Worm (Caenorhabditis elegans) whole organism, young adult: ENCODE results near the gene sad-1.

ENCODE experiments used
- B0019.2 ChIP-seq: fragments of 200-800 bp; sonication (Bioruptor generic); conservative IDR thresholded peaks from 2 replicates; pipeline ENCODE4 v1.3.6; 2022; ENCODE audit warnings: missing genetic modification reagents, missing genetic modification characterization, missing compliant biosample characterization
- D2030.7 ChIP-seq: fragments of 200-800 bp; sonication (Bioruptor generic); IDR thresholded peaks from 2 replicates; pipeline ENCODE4 v1.3.6; 2022; ENCODE audit warnings: missing genetic modification reagents, missing genetic modification characterization, missing compliant biosample characterization
- F23B12.7 ChIP-seq: sonication (generic microtip); optimal IDR thresholded peaks from 2 replicates; lab custom pipeline; 2017; ENCODE audit warnings: missing genetic modification characterization, mild to moderate bottlenecking, missing compliant biosample characterization, antibody characterized with exemption, moderate library complexity; ENCODE audit not compliant: insufficient read depth
- F39B2.1 ChIP-seq: fragments of 200-800 bp; sonication (Bioruptor generic); IDR thresholded peaks from 2 replicates; pipeline ENCODE4 v1.3.6; 2022; ENCODE audit warnings: missing genetic modification reagents, missing genetic modification characterization, missing compliant biosample characterization
- F52B5.7 ChIP-seq: sonication (generic microtip); optimal IDR thresholded peaks from 2 replicates; lab custom pipeline; 2016; ENCODE audit warnings: mild to moderate bottlenecking, missing genetic modification characterization, missing compliant biosample characterization
- F55B11.4 ChIP-seq: sonication (generic microtip); optimal IDR thresholded peaks from 2 replicates; lab custom pipeline; 2016; ENCODE audit warnings: missing compliant biosample characterization, missing genetic modification characterization, borderline replicate concordance; ENCODE audit not compliant: insufficient read depth
- K12H6.12 ChIP-seq: fragments of 200-800 bp; sonication (Bioruptor generic); optimal IDR thresholded peaks from 2 replicates; lab custom pipeline; 2018; ENCODE audit warnings: mild to moderate bottlenecking, missing genetic modification characterization, missing compliant biosample characterization
- T07F8.4 ChIP-seq: sonication (generic microtip); optimal IDR thresholded peaks from 2 replicates; lab custom pipeline; 2016; ENCODE audit warnings: mild to moderate bottlenecking, missing genetic modification characterization, moderate library complexity, missing compliant biosample characterization
- T26A5.8 ChIP-seq: sonication (generic microtip); optimal IDR thresholded peaks from 2 replicates; lab custom pipeline; 2016; ENCODE audit warnings: missing genetic modification characterization, missing compliant biosample characterization
- Y53F4B.3 ChIP-seq: fragments of 200-800 bp; sonication (Bioruptor generic); IDR thresholded peaks from 2 replicates; pipeline ENCODE4 v1.3.6; 2022; ENCODE audit warnings: missing genetic modification reagents, missing genetic modification characterization, missing compliant biosample characterization
- Y53G8AR.9 ChIP-seq: fragments of 200-800 bp; sonication (Bioruptor generic); conservative IDR thresholded peaks from 2 replicates; pipeline ENCODE4 v1.3.6; 2022; ENCODE audit warnings: missing genetic modification reagents, missing genetic modification characterization, missing compliant biosample characterization
- Y56A3A.18 ChIP-seq: fragments of 200-800 bp; sonication (Bioruptor generic); IDR thresholded peaks from 2 replicates; pipeline ENCODE4 v1.3.6; 2022; ENCODE audit warnings: missing genetic modification reagents, missing genetic modification characterization, missing compliant biosample characterization
- Y79H2A.3 ChIP-seq: fragments of 200-800 bp; sonication (Bioruptor generic); conservative IDR thresholded peaks from 2 replicates; pipeline ENCODE4 v1.3.6; 2022; ENCODE audit warnings: missing genetic modification reagents, missing genetic modification characterization, missing compliant biosample characterization
- Y95B8A.8 ChIP-seq: fragments of 200-800 bp; sonication (Bioruptor generic); IDR thresholded peaks from 2 replicates; pipeline ENCODE4 v1.3.6; 2022; ENCODE audit warnings: missing genetic modification reagents, missing genetic modification characterization, missing compliant biosample characterization
- akir-1 ChIP-seq: fragments of 200-800 bp; sonication (Bioruptor generic); optimal IDR thresholded peaks from 2 replicates; lab custom pipeline; 2018; ENCODE audit warnings: mild to moderate bottlenecking, missing genetic modification characterization, moderate library complexity, missing compliant biosample characterization
- atf-7 ChIP-seq: sonication (generic microtip); optimal IDR thresholded peaks from 2 replicates; lab custom pipeline; 2017; ENCODE audit warnings: mild to moderate bottlenecking, missing genetic modification characterization, missing compliant biosample characterization
- attf-3 ChIP-seq: fragments of 200-800 bp; sonication (Bioruptor generic); conservative IDR thresholded peaks from 2 replicates; pipeline ENCODE4 v1.3.6; 2022; ENCODE audit warnings: missing genetic modification reagents, missing genetic modification characterization, missing compliant biosample characterization
- bed-1 ChIP-seq: fragments of 200-800 bp; sonication (Bioruptor generic); IDR thresholded peaks from 2 replicates; pipeline ENCODE4 v1.3.6; 2022; ENCODE audit warnings: missing genetic modification reagents, missing genetic modification characterization, missing compliant biosample characterization
- cebp-1 ChIP-seq, 2 experiments: fragments of 200-800 bp in 1 of 2; sonication (Bioruptor generic) in 1 of 2; sonication (generic microtip) in 1 of 2; IDR thresholded peaks in 1 of 2; optimal IDR thresholded peaks in 1 of 2; 2 replicates each; pipeline versions ENCODE4 v1.3.6 to Lab custom; 2017 to 2022; ENCODE audit warnings: missing compliant biosample characterization in 2 of 2, missing genetic modification characterization in 2 of 2, mild to moderate bottlenecking in 1 of 2, missing genetic modification reagents in 1 of 2, moderate library complexity in 1 of 2
- ceh-100 ChIP-seq: fragments of 200-800 bp; sonication (Bioruptor generic); IDR thresholded peaks from 2 replicates; pipeline ENCODE4 v1.3.6; 2022; ENCODE audit warnings: missing genetic modification reagents, missing genetic modification characterization, missing compliant biosample characterization
- ceh-79 ChIP-seq: sonication (generic microtip); optimal IDR thresholded peaks from 2 replicates; lab custom pipeline; 2017; ENCODE audit warnings: mild to moderate bottlenecking, missing genetic modification characterization, missing compliant biosample characterization
- chd-7 ChIP-seq: sonication (generic microtip); optimal IDR thresholded peaks from 2 replicates; lab custom pipeline; 2016; ENCODE audit warnings: mild to moderate bottlenecking, missing genetic modification characterization, moderate library complexity, missing compliant biosample characterization
- die-1 ChIP-seq: sonication (generic microtip); optimal IDR thresholded peaks from 2 replicates; lab custom pipeline; 2016; ENCODE audit warnings: missing genotype, mild to moderate bottlenecking, missing genetic modification characterization, missing compliant biosample characterization
- dox-1 ChIP-seq: fragments of 200-800 bp; sonication (Bioruptor generic); IDR thresholded peaks from 2 replicates; pipeline ENCODE4 v1.3.6; 2022; ENCODE audit warnings: missing genetic modification reagents, missing genetic modification characterization, missing compliant biosample characterization
- dpff-1 ChIP-seq: sonication (generic microtip); optimal IDR thresholded peaks from 2 replicates; lab custom pipeline; 2017; ENCODE audit warnings: mild to moderate bottlenecking, missing genetic modification characterization, missing compliant biosample characterization
- dpl-1 ChIP-seq: fragments of 150-350 bp; optimal IDR thresholded peaks from 2 replicates; lab custom pipeline; 2014; ENCODE audit warnings: missing biosample characterization, missing genetic modification reagents, missing genetic modification characterization
- fkh-3 ChIP-seq: sonication (generic microtip); optimal IDR thresholded peaks from 2 replicates; lab custom pipeline; 2016; ENCODE audit warnings: mild to moderate bottlenecking, missing genetic modification characterization, missing compliant biosample characterization
- hmg-1.2 ChIP-seq: fragments of 200-800 bp; sonication (Bioruptor generic); IDR thresholded peaks from 2 replicates; pipeline ENCODE4 v1.3.6; 2022; ENCODE audit warnings: missing genetic modification reagents, missing genetic modification characterization, missing compliant biosample characterization
- hrde-1 ChIP-seq: sonication (generic microtip); optimal IDR thresholded peaks from 2 replicates; lab custom pipeline; 2016; ENCODE audit warnings: missing genetic modification characterization, mild to moderate bottlenecking, missing compliant biosample characterization, moderate library complexity, missing genotype, missing genetic modification reagents, borderline replicate concordance
- hsf-1 ChIP-seq: fragments of 200-800 bp; sonication (Bioruptor generic); IDR thresholded peaks from 2 replicates; pipeline ENCODE4 v1.3.6; 2022; ENCODE audit warnings: missing genetic modification reagents, missing genetic modification characterization, missing compliant biosample characterization
- let-526 ChIP-seq: fragments of 200-800 bp; sonication (Bioruptor generic); IDR thresholded peaks from 2 replicates; pipeline ENCODE4 v1.3.6; 2022; ENCODE audit warnings: missing genetic modification reagents, missing genetic modification characterization, missing compliant biosample characterization
- let-607 ChIP-seq, 2 experiments: fragments of 200-800 bp in 1 of 2; sonication (Bioruptor generic) in 1 of 2; sonication (generic microtip) in 1 of 2; optimal IDR thresholded peaks; 2 replicates each; lab custom pipeline; 2016 to 2018; ENCODE audit warnings: mild to moderate bottlenecking in 2 of 2, missing compliant biosample characterization in 2 of 2, missing genetic modification characterization in 2 of 2, moderate library complexity in 2 of 2, missing genotype in 1 of 2
- lin-40 ChIP-seq: sonication (generic microtip); optimal IDR thresholded peaks from 2 replicates; lab custom pipeline; 2016; ENCODE audit warnings: missing genetic modification characterization, mild to moderate bottlenecking, missing compliant biosample characterization, missing genotype, missing genetic modification reagents
- lsy-27 ChIP-seq: sonication (generic microtip); optimal IDR thresholded peaks from 2 replicates; lab custom pipeline; 2017; ENCODE audit warnings: missing genetic modification characterization, mild to moderate bottlenecking, missing compliant biosample characterization, antibody characterized with exemption, missing genotype, borderline replicate concordance; ENCODE audit not compliant: insufficient read depth
- madf-3 ChIP-seq: fragments of 200-800 bp; sonication (Bioruptor generic); IDR thresholded peaks from 2 replicates; pipeline ENCODE4 v1.3.6; 2022; ENCODE audit warnings: missing genetic modification reagents, missing genetic modification characterization, missing compliant biosample characterization
- madf-6 ChIP-seq: fragments of 200-800 bp; sonication (Bioruptor generic); IDR thresholded peaks from 2 replicates; pipeline ENCODE4 v1.3.6; 2022; ENCODE audit warnings: missing genetic modification reagents, missing genetic modification characterization, missing compliant biosample characterization
- mcd-1 ChIP-seq: fragments of 200-800 bp; sonication (Bioruptor generic); IDR thresholded peaks from 2 replicates; pipeline ENCODE4 v1.3.6; 2022; ENCODE audit warnings: missing genetic modification reagents, missing genetic modification characterization, missing compliant biosample characterization
- mxl-1 ChIP-seq: sonication (generic microtip); optimal IDR thresholded peaks from 2 replicates; lab custom pipeline; 2016; ENCODE audit warnings: missing genetic modification characterization, missing compliant biosample characterization
- nfya-1 ChIP-seq: sonication (generic microtip); optimal IDR thresholded peaks from 2 replicates; lab custom pipeline; 2017; ENCODE audit warnings: antibody characterized with exemption, missing compliant biosample characterization, missing genetic modification characterization, borderline replicate concordance; ENCODE audit not compliant: insufficient read depth
- nhr-179 ChIP-seq: sonication (generic microtip); optimal IDR thresholded peaks from 2 replicates; lab custom pipeline; 2016; ENCODE audit warnings: mild to moderate bottlenecking, missing genetic modification characterization, missing compliant biosample characterization
- pha-4 ChIP-seq: fragments of 150-350 bp; sonication (generic microtip); optimal IDR thresholded peaks from 2 replicates; lab custom pipeline; 2014; ENCODE audit warnings: missing biosample characterization, missing genetic modification reagents, missing genetic modification characterization
- sdz-38 ChIP-seq: sonication (generic microtip); optimal IDR thresholded peaks from 2 replicates; lab custom pipeline; 2016; ENCODE audit warnings: missing genotype, missing genetic modification characterization, missing compliant biosample characterization
- sea-2 ChIP-seq: fragments of 200-800 bp; sonication (Bioruptor generic); IDR thresholded peaks from 2 replicates; pipeline ENCODE4 v1.3.6; 2022; ENCODE audit warnings: missing genetic modification characterization, missing compliant biosample characterization
- sptf-2 ChIP-seq: fragments of 200-800 bp; sonication (Bioruptor generic); optimal IDR thresholded peaks from 2 replicates; lab custom pipeline; 2018; ENCODE audit warnings: mild to moderate bottlenecking, missing genetic modification characterization, missing compliant biosample characterization
- zfh-2 ChIP-seq: fragments of 200-800 bp; sonication (Bioruptor generic); conservative IDR thresholded peaks from 2 replicates; pipeline ENCODE4 v1.3.6; 2022; ENCODE audit warnings: missing genetic modification reagents, missing genetic modification characterization, missing compliant biosample characterization
- ztf-22 ChIP-seq: fragments of 200-800 bp; sonication (Bioruptor generic); optimal IDR thresholded peaks from 2 replicates; lab custom pipeline; 2018; ENCODE audit warnings: mild to moderate bottlenecking, missing genetic modification characterization, moderate library complexity, missing compliant biosample characterization
- ztf-26 ChIP-seq: sonication (generic microtip); optimal IDR thresholded peaks from 2 replicates; lab custom pipeline; 2017; ENCODE audit warnings: missing genetic modification characterization, missing compliant biosample characterization
- ztf-3 ChIP-seq: fragments of 200-800 bp; sonication (Bioruptor generic); optimal IDR thresholded peaks from 2 replicates; lab custom pipeline; 2018; ENCODE audit warnings: mild to moderate bottlenecking, missing genetic modification characterization, missing compliant biosample characterization

Gene sad-1

DNA sequence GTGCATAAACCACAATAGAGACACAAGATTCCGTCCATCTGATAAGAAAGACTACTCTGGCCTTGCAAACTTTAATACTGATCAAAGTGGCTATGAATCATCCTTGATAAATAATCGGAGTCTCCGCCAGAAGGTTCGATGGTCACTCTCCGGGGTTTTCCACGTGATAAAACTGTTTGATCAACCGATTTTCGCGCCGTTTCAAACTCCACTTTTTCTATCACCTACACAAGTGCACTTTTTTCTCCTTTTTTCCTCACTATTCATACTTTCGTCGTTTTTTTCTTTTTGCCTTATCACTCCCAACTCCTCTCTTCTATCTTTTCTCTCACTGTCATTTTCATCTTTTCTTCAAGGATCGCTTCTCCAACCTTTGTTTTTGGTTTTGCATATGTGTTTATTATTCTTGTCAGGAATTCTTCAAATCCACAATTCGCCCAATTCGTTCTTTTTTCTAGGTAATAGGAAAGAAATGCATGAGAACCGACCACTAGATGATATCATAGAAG lies 28.2 kb upstream of the sad-1 start, which contains the start of gene F18H3.4 (continued):
- TF ChIP-seq T26A5.8 (tag; lab: Kevin White, UChicago), result no peak
- no peak for TF ChIP-seq attf-3
- TF ChIP-seq bed-1 (GFP tag; lab: Robert Waterston, UW), result no peak
- TF ChIP-seq die-1 (tag; lab: Kevin White, UChicago), result no peak
- TF ChIP-seq hrde-1, result no peak
- TF ChIP-seq dox-1, result peak; percentile 52
- TF ChIP-seq pha-4 (tag; lab: Kevin White, UChicago), result peak; percentile 66
- TF ChIP-seq K12H6.12 (tag; lab: Kevin White, UChicago), result no peak
- no peak for TF ChIP-seq dpl-1 (GFP tag; lab: Kevin White, UChicago)
- no peak for TF ChIP-seq ceh-79 (tag; lab: Kevin White, UChicago)
- TF ChIP-seq Y53F4B.3 (GFP tag; lab: Robert Waterston, UW), result no peak
- no peak for TF ChIP-seq hsf-1
- TF ChIP-seq zfh-2 (GFP tag; lab: Robert Waterston, UW), result no peak
- TF ChIP-seq Y95B8A.8, result no peak
- TF ChIP-seq chd-7 (tag; lab: Kevin White, UChicago), result peak; percentile 12
- no peak for TF ChIP-seq ztf-26 (tag; lab: Kevin White, UChicago)
- no peak for TF ChIP-seq hmg-1.2 (GFP tag; lab: Robert Waterston, UW)
- TF ChIP-seq F39B2.1 (GFP tag; lab: Robert Waterston, UW), result no peak
- TF ChIP-seq mxl-1 (tag; lab: Kevin White, UChicago), result no peak
- no peak for TF ChIP-seq Y56A3A.18 (GFP tag; lab: Robert Waterston, UW)
- no peak for TF ChIP-seq F55B11.4
- TF ChIP-seq nfya-1 (tag; lab: Kevin White, UChicago), result no peak
- TF ChIP-seq ztf-3, result no peak
- TF ChIP-seq Y53G8AR.9 (GFP tag; lab: Robert Waterston, UW), result no peak
- TF ChIP-seq madf-3, result no peak
- TF ChIP-seq lsy-27 (tag; lab: Kevin White, UChicago), result no peak
- TF ChIP-seq sea-2 (GFP tag; lab: Robert Waterston, UW), result no peak
- no peak for TF ChIP-seq T07F8.4 (tag; lab: Kevin White, UChicago)
- peak; percentile 80 for TF ChIP-seq ztf-22 (GFP tag; lab: Kevin White, UChicago)
- TF ChIP-seq dpff-1 (tag; lab: Kevin White, UChicago), result no peak
- TF ChIP-seq let-607 (tag; optimal IDR thresholded peaks at IDR 0.05; lab: Kevin White, UChicago), result peak in 1 of 2 experiments; percentile 65
- TF ChIP-seq akir-1 (GFP tag; lab: Kevin White, UChicago), result no peak
- no peak for TF ChIP-seq sdz-38 (tag; lab: Kevin White, UChicago)
- TF ChIP-seq nhr-179, result no peak
- TF ChIP-seq ceh-100, result no peak
- no peak for TF ChIP-seq D2030.7 (GFP tag; lab: Robert Waterston, UW)
- TF ChIP-seq sptf-2 (GFP tag; lab: Kevin White, UChicago), result no peak
- no peak for TF ChIP-seq Y79H2A.3
- TF ChIP-seq B0019.2, result no peak
- TF ChIP-seq cebp-1 (GFP tag; IDR thresholded peaks at IDR 0.05; lab: Robert Waterston, UW), result no peak
- peak; percentile 75 for TF ChIP-seq cebp-1 (tag; optimal IDR thresholded peaks at IDR 0.05; lab: Kevin White, UChicago)
- no peak for TF ChIP-seq F23B12.7 (tag; lab: Kevin White, UChicago)
- no peak for TF ChIP-seq F52B5.7
- TF ChIP-seq madf-6, result no peak
- no peak for TF ChIP-seq fkh-3 (tag; lab: Kevin White, UChicago)
- TF ChIP-seq lin-40 (tag; lab: Kevin White, UChicago), result peak; percentile 47
- no peak for TF ChIP-seq let-526 (GFP tag; lab: Robert Waterston, UW)
- 0 out of 2 replicates have a peak, but pooled peaks have one; percentile 19 for TF ChIP-seq mcd-1 (GFP tag; lab: Robert Waterston, UW)
- TF ChIP-seq atf-7 (tag; lab: Kevin White, UChicago), result peak; percentile 72
